Fruit fly (Drosophila melanogaster): ENCODE data around the gene CG40198.

dm6 chr3R:4197055-4197454 lies 35.0 kb upstream of the CG40198 start, which contains the start of gene beta-Man:
- TF ChIP-seq CG8478 (optimal IDR thresholded peaks at IDR 0.05): no peak
- TF ChIP-seq CTCF (optimal IDR thresholded peaks at IDR 0.05): no peak

Data from S2 (cell line).